Worm (Caenorhabditis elegans) whole organism, L4 larva: Measurements from ENCODE around the gene lido-17.

Experiments used
- Y75B8A.6 ChIP-seq: fragments of 200-800 bp; sonication (Bioruptor generic); IDR thresholded peaks from 2 replicates; pipeline ENCODE4 v1.3.6; 2022; ENCODE audit warnings: missing genetic modification reagents, missing genetic modification characterization, missing compliant biosample characterization
- ama-1 ChIP-seq: fragments of 150-350 bp; optimal IDR thresholded peaks from 2 replicates; lab custom pipeline; 2014; ENCODE audit warnings: inconsistent platforms, mixed read lengths
- dve-1 ChIP-seq: sonication (generic microtip); optimal IDR thresholded peaks from 2 replicates; lab custom pipeline; 2017; ENCODE audit warnings: antibody characterized with exemption, mild to moderate bottlenecking, missing genetic modification characterization, missing compliant biosample characterization; ENCODE audit not compliant: insufficient read depth
- fkh-10 ChIP-seq: fragments of 150-350 bp; optimal IDR thresholded peaks from 2 replicates; lab custom pipeline; 2014; ENCODE audit warnings: missing biosample characterization, missing genetic modification reagents, missing genetic modification characterization
- hlh-30 ChIP-seq: sonication (generic microtip); optimal IDR thresholded peaks from 2 replicates; lab custom pipeline; 2017; ENCODE audit warnings: antibody characterized with exemption, mild to moderate bottlenecking, missing genetic modification characterization, missing compliant biosample characterization; ENCODE audit not compliant: insufficient read depth
- lsy-2 ChIP-seq, 2 experiments: fragments of 150-350 bp in 1 of 2; sonication (generic microtip) in 1 of 2; optimal IDR thresholded peaks; 2 replicates each; lab custom pipeline; 2014 to 2017; ENCODE audit warnings: missing biosample characterization in 2 of 2, missing genetic modification characterization in 2 of 2

DNA sequence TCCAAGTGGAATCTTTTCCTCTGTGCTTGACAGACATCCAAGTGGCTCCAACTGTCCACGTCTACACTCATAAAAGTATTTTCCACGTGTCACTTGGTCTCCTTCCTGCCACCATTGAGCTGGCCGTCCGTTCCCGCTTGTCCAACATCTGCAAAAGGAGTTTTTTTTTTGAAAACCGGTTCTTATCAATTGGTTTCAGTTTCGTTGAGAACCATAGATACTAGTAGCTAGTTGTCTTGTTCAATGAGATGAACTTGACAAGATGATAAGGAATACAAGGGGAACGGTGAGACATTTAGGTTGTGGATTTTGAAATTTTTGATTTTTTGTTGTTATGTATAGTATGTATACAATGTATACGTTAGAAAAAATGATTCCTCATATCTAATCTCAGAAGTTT lies 46.8 kb downstream of the lido-17 start:
- no peak for TF ChIP-seq hlh-30
- TF ChIP-seq fkh-10 (GFP tag; lab: Kevin White, UChicago) = no peak
- TF ChIP-seq lsy-2 (tag; optimal IDR thresholded peaks at IDR 0.05; lab: Kevin White, UChicago) = no peak
- TF ChIP-seq ama-1 (lab: Kevin White, UChicago) = no peak
- no peak for TF ChIP-seq Y75B8A.6
- TF ChIP-seq dve-1 = no peak
